Worm (Caenorhabditis elegans) whole organism, L2 larva: ENCODE data around the gene msp-33.
A peak's percentile ranks its signal among the peaks of the same experiment; 100 is the strongest.

ENCODE experiments used
- C34F6.9 ChIP-seq: fragments of 150-350 bp; optimal IDR thresholded peaks from 2 replicates; lab custom pipeline; 2014; ENCODE audit warnings: missing biosample characterization, missing genetic modification characterization
- ZK546.5 ChIP-seq: sonication (generic microtip); optimal IDR thresholded peaks from 2 replicates; lab custom pipeline; 2017; ENCODE audit warnings: missing biosample characterization, missing genetic modification characterization
- ama-1 ChIP-seq: fragments of 150-350 bp; optimal IDR thresholded peaks from 2 replicates; lab custom pipeline; 2018; ENCODE audit warnings: inconsistent platforms
- blmp-1 ChIP-seq: sonication (generic microtip); optimal IDR thresholded peaks from 2 replicates; lab custom pipeline; 2017; ENCODE audit warnings: missing genetic modification characterization, mild to moderate bottlenecking, missing compliant biosample characterization, antibody characterized with exemption, moderate library complexity; ENCODE audit not compliant: insufficient read depth
- egl-27 ChIP-seq: sonication (generic microtip); optimal IDR thresholded peaks from 3 replicates; lab custom pipeline; 2017; ENCODE audit warnings: missing biosample characterization, missing genetic modification reagents, missing genetic modification characterization
- gmeb-1 ChIP-seq: fragments of 150-350 bp; optimal IDR thresholded peaks from 2 replicates; lab custom pipeline; 2014; ENCODE audit warnings: missing biosample characterization, missing genetic modification characterization
- lin-11 ChIP-seq: fragments of 150-350 bp; sonication (generic microtip); optimal IDR thresholded peaks from 2 replicates; lab custom pipeline; 2014; ENCODE audit warnings: missing biosample characterization, missing genetic modification characterization, inconsistent platforms, mixed read lengths
- lin-39 ChIP-seq: fragments of 150-350 bp; optimal IDR thresholded peaks from 2 replicates; lab custom pipeline; 2014; ENCODE audit warnings: missing biosample characterization, missing genetic modification reagents, missing genetic modification characterization
- mbf-1 ChIP-seq: sonication (generic microtip); optimal IDR thresholded peaks from 2 replicates; lab custom pipeline; 2017; ENCODE audit warnings: missing biosample characterization, missing genetic modification characterization
- mdl-1 ChIP-seq, 2 experiments: fragments of 150-350 bp in 1 of 2; sonication (generic microtip) in 1 of 2; optimal IDR thresholded peaks; 2 replicates each; lab custom pipeline; 2017; ENCODE audit warnings: missing biosample characterization in 2 of 2, missing genetic modification characterization in 2 of 2
- nhr-237 ChIP-seq: fragments of 150-350 bp; optimal IDR thresholded peaks from 2 replicates; lab custom pipeline; 2014; ENCODE audit warnings: missing biosample characterization, missing genetic modification characterization
- nhr-25 ChIP-seq: fragments of 150-350 bp; sonication (generic microtip); optimal IDR thresholded peaks from 3 replicates; lab custom pipeline; 2014; ENCODE audit warnings: missing biosample characterization, missing genetic modification characterization
- nhr-77 ChIP-seq: fragments of 150-350 bp; optimal IDR thresholded peaks from 2 replicates; lab custom pipeline; 2014; ENCODE audit warnings: missing biosample characterization, missing genetic modification characterization
- sma-3 ChIP-seq: sonication (generic microtip); optimal IDR thresholded peaks from 2 replicates; lab custom pipeline; 2016; ENCODE audit warnings: missing genetic modification reagents, missing genetic modification characterization, missing compliant biosample characterization
- unc-62 ChIP-seq: fragments of 150-350 bp; optimal IDR thresholded peaks from 2 replicates; lab custom pipeline; 2014; ENCODE audit warnings: missing biosample characterization, missing genetic modification reagents, missing genetic modification characterization
- zag-1 ChIP-seq: fragments of 150-350 bp; optimal IDR thresholded peaks from 2 replicates; lab custom pipeline; 2014; ENCODE audit warnings: missing biosample characterization, missing genetic modification characterization
- ztf-11 ChIP-seq: sonication (generic microtip); optimal IDR thresholded peaks from 2 replicates; lab custom pipeline; 2017; ENCODE audit warnings: missing biosample characterization, missing genetic modification characterization
- ztf-4 ChIP-seq: fragments of 150-350 bp; optimal IDR thresholded peaks from 2 replicates; lab custom pipeline; 2014; ENCODE audit warnings: missing biosample characterization, missing genetic modification characterization

msp-33 gene

ce11 chrII:4851594-4852106 is 40.8 kb downstream of the msp-33 start, which contains the start of gene dnj-9 (continued):
- TF ChIP-seq mbf-1 (tag; lab: Kevin White, UChicago) = no peak
- TF ChIP-seq blmp-1 (tag; lab: Kevin White, UChicago) = peak; percentile 77
- TF ChIP-seq lin-11 = peak; percentile 90
- peak; percentile 100 for TF ChIP-seq gmeb-1 (tag; lab: Kevin White, UChicago)

- TF ChIP-seq C34F6.9 (tag; lab: Kevin White, UChicago) = no peak
- no peak for TF ChIP-seq ama-1 (lab: Kevin White, UChicago)
- no peak for TF ChIP-seq ztf-4 (tag; lab: Kevin White, UChicago)
- TF ChIP-seq mdl-1 (tag; optimal IDR thresholded peaks at IDR 0.05; lab: Kevin White, UChicago) = no peak
- no peak for TF ChIP-seq nhr-77
- TF ChIP-seq unc-62 = no peak
- no peak for TF ChIP-seq zag-1 (tag; lab: Kevin White, UChicago)
- TF ChIP-seq lin-39 (tag; lab: Kevin White, UChicago) = no peak
- TF ChIP-seq egl-27 (tag; lab: Kevin White, UChicago) = no peak
- no peak for TF ChIP-seq ztf-11 (tag; lab: Kevin White, UChicago)
- no peak for TF ChIP-seq sma-3 (GFP tag; lab: Kevin White, UChicago)
- TF ChIP-seq nhr-25 (tag; lab: Kevin White, UChicago) = no peak
- TF ChIP-seq ZK546.5 (tag; lab: Kevin White, UChicago) = no peak
- TF ChIP-seq nhr-237 (tag; lab: Kevin White, UChicago) = no peak
- no peak for TF ChIP-seq mbf-1 (tag; lab: Kevin White, UChicago)
Observed at ce11 chrII:4849885-4850284, 42.6 kb downstream of the msp-33 start, which contains the start of gene T23B7.3. Gene T23B7.3, plus strand, starts transcription at chrII:4850185.
